Worm (Caenorhabditis elegans) whole organism, L4/young adult: ENCODE data around the gene ttr-41.

Source experiments
- dao-5 ChIP-seq: sonication (generic microtip); optimal IDR thresholded peaks from 2 replicates; lab custom pipeline; 2016; ENCODE audit warnings: missing genotype, missing genetic modification characterization, moderate library complexity, missing compliant biosample characterization
- him-1 ChIP-seq: sonication (generic microtip); optimal IDR thresholded peaks from 2 replicates; lab custom pipeline; 2016; ENCODE audit warnings: missing genotype, missing genetic modification reagents, missing genetic modification characterization, missing compliant biosample characterization

ce11 chrII:4683693-4684092, 44.0 kb downstream of the ttr-41 start, which contains the start of gene sre-40:
- no peak for TF ChIP-seq dao-5 (tag; lab: Kevin White, UChicago)
- TF ChIP-seq him-1 (tag; lab: Kevin White, UChicago), result no peak
